Worm (Caenorhabditis elegans): ENCODE results near the gene ceh-62.

The ceh-62 gene

ce11 chrII:10800209-10800608 is 5.3 kb upstream of the ceh-62 start (continued):
- TF ChIP-seq mef-2 (tag; optimal IDR thresholded peaks at IDR 0.05) (peak; percentile 13), lin-14 (GFP tag; optimal IDR thresholded peaks at IDR 0.05) (peak; percentile 82), mep-1 (tag; optimal IDR thresholded peaks at IDR 0.05) (no peak), unc-86 (tag; optimal IDR thresholded peaks at IDR 0.05) (no peak), aha-1 (tag; optimal IDR thresholded peaks at IDR 0.05) (no peak), ceh-88 (GFP tag; IDR thresholded peaks at IDR 0.05) (no peak), lin-15B (tag; optimal IDR thresholded peaks at IDR 0.05) (no peak), C16A3.4 (tag; optimal IDR thresholded peaks at IDR 0.05) (no peak), nhr-76 (tag; optimal IDR thresholded peaks at IDR 0.05) (no peak), vab-15 (tag; optimal IDR thresholded peaks at IDR 0.05) (no peak), pax-3 (tag; optimal IDR thresholded peaks at IDR 0.05) (no peak), fkh-4 (tag; optimal IDR thresholded peaks at IDR 0.05; ENCODE audit: borderline replicate concordance) (no peak), nhr-85 (tag) (no peak), fkh-8 (tag; optimal IDR thresholded peaks at IDR 0.05) (no peak), elt-3 (tag; optimal IDR thresholded peaks at IDR 0.05) (no peak), ceh-90 (tag; optimal IDR thresholded peaks at IDR 0.05) (no peak), pag-3 (tag; optimal IDR thresholded peaks at IDR 0.05; ENCODE audit: borderline replicate concordance, insufficient read depth) (no peak), lin-39 (tag; optimal IDR thresholded peaks at IDR 0.05) (no peak)

- TF ChIP-seq efl-1 (optimal IDR thresholded peaks at IDR 0.05) = no peak
- no peak for TF ChIP-seq efl-1 (GFP tag; optimal IDR thresholded peaks at IDR 0.05 in 1 of 2)
- TF ChIP-seq lsy-2 (tag; optimal IDR thresholded peaks at IDR 0.05) = peak in 1 of 2 experiments; percentile 15
- peak; percentile 24 for TF ChIP-seq nhr-71 (tag; optimal IDR thresholded peaks at IDR 0.05)
- peak; percentile 33 for TF ChIP-seq egl-13 (tag; optimal IDR thresholded peaks at IDR 0.05)
- TF ChIP-seq nhr-28 (tag; optimal IDR thresholded peaks at IDR 0.05) = no peak
- peak; percentile 9 for TF ChIP-seq dsc-1 (tag; optimal IDR thresholded peaks at IDR 0.05)
- TF ChIP-seq lin-14 (GFP tag; optimal IDR thresholded peaks at IDR 0.05) = peak; percentile 62
- TF ChIP-seq unc-86 (tag; optimal IDR thresholded peaks at IDR 0.05) = no peak
These were observed 1.1 kb upstream of the ceh-62 start for ce11 chrII:10804442-10804841.

- TF ChIP-seq efl-1 (optimal IDR thresholded peaks at IDR 0.05) (no peak), efl-1 (GFP tag; optimal IDR thresholded peaks at IDR 0.05 in 1 of 2) (peak in 1 of 2 experiments; percentile 55), lin-35 (GFP tag; optimal IDR thresholded peaks at IDR 0.05) (no peak), fkh-4 (tag; optimal IDR thresholded peaks at IDR 0.05; ENCODE audit: borderline replicate concordance) (no peak), unc-30 (tag; optimal IDR thresholded peaks at IDR 0.05) (no peak), nhr-12 (tag; optimal IDR thresholded peaks at IDR 0.05) (no peak), hlh-17 (GFP tag; optimal IDR thresholded peaks at IDR 0.05; ENCODE audit: borderline replicate concordance) (no peak), unc-98 (GFP tag; IDR thresholded peaks at IDR 0.05) (no peak), nhr-85 (tag) (peak; percentile 18), nhr-77 (tag; optimal IDR thresholded peaks at IDR 0.05) (no peak)
These were observed 630 bp upstream of the ceh-62 start for ce11 chrII:10804907-10805306.

- TF ChIP-seq efl-3 (GFP tag; optimal IDR thresholded peaks at IDR 0.05) (no peak), C04F5.9 (tag; optimal IDR thresholded peaks at IDR 0.05) (no peak), nhr-76 (tag; optimal IDR thresholded peaks at IDR 0.05) (no peak), grh-1 (GFP tag; IDR thresholded peaks at IDR 0.05) (no peak), lin-39 (tag; optimal IDR thresholded peaks at IDR 0.05) (no peak), zag-1 (tag; optimal IDR thresholded peaks at IDR 0.05) (no peak), alr-1 (tag; optimal IDR thresholded peaks at IDR 0.05; ENCODE audit: borderline replicate concordance) (no peak), pax-3 (tag; optimal IDR thresholded peaks at IDR 0.05) (no peak), unc-62 (GFP tag; optimal IDR thresholded peaks at IDR 0.05) (no peak), rnt-1 (tag; optimal IDR thresholded peaks at IDR 0.05) (no peak), isw-1 (GFP tag; IDR thresholded peaks at IDR 0.05) (no peak), blmp-1 (tag; optimal IDR thresholded peaks at IDR 0.05) (no peak), elt-2 (tag; optimal IDR thresholded peaks at IDR 0.05) (no peak), lsy-2 (tag; optimal IDR thresholded peaks at IDR 0.05) (no peak), jun-1 (tag; optimal IDR thresholded peaks at IDR 0.05) (no peak), fkh-4 (tag; optimal IDR thresholded peaks at IDR 0.05; ENCODE audit: borderline replicate concordance) (no peak), dpl-1 (GFP tag; optimal IDR thresholded peaks at IDR 0.05) (no peak)
These were observed 3.3 kb downstream of the ceh-62 start, which contains the start of gene R06F6.14 for ce11 chrII:10808708-10809343. Gene R06F6.14 (plus strand): TSS chrII:10809293.
